Worm (Caenorhabditis elegans) whole organism, L2 larva: Measurements from ENCODE around the gene cul-1.

Experiments used
- aly-2 ChIP-seq: fragments of 150-350 bp; optimal IDR thresholded peaks from 2 replicates; lab custom pipeline; 2014; ENCODE audit warnings: missing biosample characterization, missing genetic modification characterization
- blmp-1 ChIP-seq: sonication (generic microtip); optimal IDR thresholded peaks from 2 replicates; lab custom pipeline; 2017; ENCODE audit warnings: missing genetic modification characterization, mild to moderate bottlenecking, missing compliant biosample characterization, antibody characterized with exemption, moderate library complexity; ENCODE audit not compliant: insufficient read depth
- egl-27 ChIP-seq: sonication (generic microtip); optimal IDR thresholded peaks from 3 replicates; lab custom pipeline; 2017; ENCODE audit warnings: missing biosample characterization, missing genetic modification reagents, missing genetic modification characterization
- mdl-1 ChIP-seq, 2 experiments: fragments of 150-350 bp in 1 of 2; sonication (generic microtip) in 1 of 2; optimal IDR thresholded peaks; 2 replicates each; lab custom pipeline; 2017; ENCODE audit warnings: missing biosample characterization in 2 of 2, missing genetic modification characterization in 2 of 2
- peb-1 ChIP-seq: fragments of 150-350 bp; optimal IDR thresholded peaks from 2 replicates; lab custom pipeline; 2014; ENCODE audit warnings: missing biosample characterization, missing genetic modification characterization
- snpc-4 ChIP-seq: fragments of 150-350 bp; optimal IDR thresholded peaks from 2 replicates; lab custom pipeline; 2014; ENCODE audit warnings: missing biosample characterization, missing genetic modification characterization
- zag-1 ChIP-seq: fragments of 150-350 bp; optimal IDR thresholded peaks from 2 replicates; lab custom pipeline; 2014; ENCODE audit warnings: missing biosample characterization, missing genetic modification characterization
- ztf-11 ChIP-seq: sonication (generic microtip); optimal IDR thresholded peaks from 2 replicates; lab custom pipeline; 2017; ENCODE audit warnings: missing biosample characterization, missing genetic modification characterization

ce11 chrIII:10481988-10482387 lies 11.0 kb downstream of the cul-1 start, which contains the start of gene D2045.8:
- TF ChIP-seq snpc-4 (no peak), peb-1 (tag; lab: Kevin White, UChicago) (no peak), ztf-11 (tag; lab: Kevin White, UChicago) (no peak), mdl-1 (tag; optimal IDR thresholded peaks at IDR 0.05; lab: Kevin White, UChicago) (no peak), zag-1 (tag; lab: Kevin White, UChicago) (no peak), egl-27 (tag; lab: Kevin White, UChicago) (no peak), aly-2 (tag; lab: Kevin White, UChicago) (no peak), blmp-1 (tag; lab: Kevin White, UChicago) (no peak)
